Worm (Caenorhabditis elegans) whole organism, L1 larva: Measurements from ENCODE around the gene F23F1.2.

Experiments used
- ceh-63 ChIP-seq: fragments of 200-800 bp; sonication (Bioruptor generic); optimal IDR thresholded peaks from 2 replicates; lab custom pipeline; 2018; ENCODE audit warnings: mild to moderate bottlenecking, missing genetic modification characterization, missing compliant biosample characterization
- lin-15B ChIP-seq: fragments of 150-350 bp; sonication (generic microtip); optimal IDR thresholded peaks from 3 replicates; lab custom pipeline; 2014; ENCODE audit warnings: missing biosample characterization, missing genetic modification characterization
- nhr-76 ChIP-seq: sonication (generic microtip); optimal IDR thresholded peaks from 2 replicates; lab custom pipeline; 2017; ENCODE audit warnings: missing biosample characterization, missing genetic modification characterization
- nhr-77 ChIP-seq: fragments of 150-350 bp; optimal IDR thresholded peaks from 2 replicates; lab custom pipeline; 2014; ENCODE audit warnings: missing biosample characterization, missing genetic modification characterization
- pqm-1 ChIP-seq: sonication (generic microtip); optimal IDR thresholded peaks from 3 replicates; lab custom pipeline; 2017; ENCODE audit warnings: missing biosample characterization, missing genetic modification characterization
- sox-4 ChIP-seq: sonication (generic microtip); optimal IDR thresholded peaks from 2 replicates; lab custom pipeline; 2016; ENCODE audit warnings: missing genetic modification characterization, missing compliant biosample characterization
- unc-98 ChIP-seq: fragments of 200-800 bp; sonication (Bioruptor generic); IDR thresholded peaks from 2 replicates; pipeline ENCODE4 v1.3.6; 2022; ENCODE audit warnings: missing genetic modification characterization, missing compliant biosample characterization

ce11 chrII:44740-45139 is 10.7 kb downstream of the F23F1.2 start, which contains the start of gene rpoa-49:
- TF ChIP-seq ceh-63 (GFP tag; lab: Kevin White, UChicago) (no peak), nhr-77 (no peak), lin-15B (tag; lab: Kevin White, UChicago) (no peak), pqm-1 (no peak), unc-98 (no peak), nhr-76 (tag; lab: Kevin White, UChicago) (no peak), sox-4 (tag; lab: Kevin White, UChicago) (no peak)
